Worm (Caenorhabditis elegans): Measurements from ENCODE around the gene W03F9.9.

DNA sequence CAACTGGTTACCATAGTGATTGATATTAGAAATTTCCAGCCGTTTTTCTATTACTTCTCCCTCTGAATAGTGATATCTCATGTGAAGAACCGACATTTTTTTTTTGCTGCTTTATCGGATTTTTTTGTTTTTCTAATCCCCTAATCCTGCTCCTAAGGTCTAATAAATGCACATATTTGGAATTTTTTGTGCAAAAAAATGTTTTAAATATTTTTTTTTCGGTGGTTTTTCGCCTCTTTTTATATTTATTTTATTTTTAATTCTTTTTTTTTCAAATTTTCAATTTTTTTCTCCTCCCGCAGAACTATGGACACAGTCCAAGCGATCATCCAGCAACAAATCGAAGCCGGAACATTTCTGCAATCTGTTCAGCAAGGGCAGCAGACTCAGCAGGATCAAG, 28.0 kb downstream of the W03F9.9 start, which contains the start of gene Y108G3AL.2:
- TF ChIP-seq pha-2 (tag; optimal IDR thresholded peaks at IDR 0.05) (no peak), elt-2 (tag; optimal IDR thresholded peaks at IDR 0.05) (no peak), ttx-3 (tag; optimal IDR thresholded peaks at IDR 0.05) (no peak), dmd-4 (tag; optimal IDR thresholded peaks at IDR 0.05; ENCODE audit: borderline replicate concordance) (no peak), pag-3 (tag; optimal IDR thresholded peaks at IDR 0.05; ENCODE audit: borderline replicate concordance) (no peak), C38D4.7 (GFP tag; optimal IDR thresholded peaks at IDR 0.05) (no peak)

All from whole organism, late embryonic.